Worm (Caenorhabditis elegans) whole organism, L3 larva: ENCODE measurements around the gene acr-3.
A peak's percentile ranks its signal among the peaks of the same experiment; 100 is the strongest.

Experiments
- R02D3.7 ChIP-seq: fragments of 150-350 bp; optimal IDR thresholded peaks from 2 replicates; lab custom pipeline; 2014; ENCODE audit warnings: missing biosample characterization, missing genetic modification characterization
- aly-2 ChIP-seq: fragments of 150-350 bp; optimal IDR thresholded peaks from 2 replicates; lab custom pipeline; 2014; ENCODE audit warnings: missing biosample characterization, missing genetic modification characterization
- ama-1 ChIP-seq: fragments of 150-350 bp; optimal IDR thresholded peaks from 2 replicates; lab custom pipeline; 2018
- ceh-16 ChIP-seq: sonication (generic microtip); optimal IDR thresholded peaks from 2 replicates; lab custom pipeline; 2017; ENCODE audit warnings: missing biosample characterization, missing genetic modification characterization
- ceh-82 ChIP-seq: fragments of 150-350 bp; optimal IDR thresholded peaks from 2 replicates; lab custom pipeline; 2014; ENCODE audit warnings: missing biosample characterization, missing genetic modification characterization
- ceh-9 ChIP-seq: sonication (generic microtip); optimal IDR thresholded peaks from 2 replicates; lab custom pipeline; 2018; ENCODE audit warnings: missing biosample characterization, missing genetic modification characterization
- daf-12 ChIP-seq: fragments of 150-350 bp; optimal IDR thresholded peaks from 2 replicates; lab custom pipeline; 2014; ENCODE audit warnings: missing biosample characterization, missing genetic modification reagents, missing genetic modification characterization
- egl-27 ChIP-seq: sonication (generic microtip); optimal IDR thresholded peaks from 4 replicates; lab custom pipeline; 2017; ENCODE audit warnings: missing biosample characterization, missing genetic modification reagents, missing genetic modification characterization
- egl-5 ChIP-seq: fragments of 150-350 bp; optimal IDR thresholded peaks from 2 replicates; lab custom pipeline; 2017; ENCODE audit warnings: missing biosample characterization, missing genetic modification reagents, missing genetic modification characterization, inconsistent platforms
- elt-1 ChIP-seq: fragments of 150-350 bp; optimal IDR thresholded peaks from 2 replicates; lab custom pipeline; 2014; ENCODE audit warnings: missing biosample characterization, missing genetic modification characterization
- elt-2 ChIP-seq: sonication (generic microtip); optimal IDR thresholded peaks from 2 replicates; lab custom pipeline; 2016; ENCODE audit warnings: missing genetic modification reagents, mild to moderate bottlenecking, missing genetic modification characterization, missing compliant biosample characterization
- elt-3 ChIP-seq, 3 experiments: fragments of 150-350 bp in 1 of 3; sonication (generic microtip) in 2 of 3; optimal IDR thresholded peaks; 2 replicates in 2 of 3; 4 replicates in 1 of 3; lab custom pipeline; 2014 to 2017; ENCODE audit warnings: missing biosample characterization in 3 of 3, missing genetic modification characterization in 3 of 3
- eor-1 ChIP-seq, 2 experiments: fragments of 150-350 bp; optimal IDR thresholded peaks; 2 replicates each; lab custom pipeline; 2014 to 2018; ENCODE audit warnings: missing biosample characterization in 2 of 2, missing genetic modification characterization in 2 of 2
- fkh-10 ChIP-seq: sonication (generic microtip); optimal IDR thresholded peaks from 2 replicates; lab custom pipeline; 2017; ENCODE audit warnings: missing biosample characterization, missing genetic modification reagents, missing genetic modification characterization
- fkh-2 ChIP-seq: fragments of 150-350 bp; optimal IDR thresholded peaks from 2 replicates; lab custom pipeline; 2014; ENCODE audit warnings: missing biosample characterization, missing genetic modification reagents, missing genetic modification characterization
- fos-1 ChIP-seq: fragments of 150-350 bp; optimal IDR thresholded peaks from 2 replicates; lab custom pipeline; 2014; ENCODE audit warnings: missing biosample characterization, missing genetic modification characterization
- hmg-11 ChIP-seq: sonication (generic microtip); optimal IDR thresholded peaks from 2 replicates; lab custom pipeline; 2016; ENCODE audit warnings: missing genetic modification characterization, missing compliant biosample characterization
- jun-1 ChIP-seq: fragments of 150-350 bp; optimal IDR thresholded peaks from 2 replicates; lab custom pipeline; 2014; ENCODE audit warnings: missing biosample characterization, missing genetic modification reagents, missing genetic modification characterization
- lin-15B ChIP-seq: fragments of 150-350 bp; optimal IDR thresholded peaks from 2 replicates; lab custom pipeline; 2014; ENCODE audit warnings: missing biosample characterization, missing genetic modification characterization
- lin-39 ChIP-seq: fragments of 150-350 bp; optimal IDR thresholded peaks from 2 replicates; lab custom pipeline; 2018; ENCODE audit warnings: missing biosample characterization, missing genetic modification reagents, missing genetic modification characterization
- lsy-12 ChIP-seq: sonication (generic microtip); optimal IDR thresholded peaks from 2 replicates; lab custom pipeline; 2016; ENCODE audit warnings: mild to moderate bottlenecking, missing genetic modification characterization, missing compliant biosample characterization
- mdl-1 ChIP-seq: fragments of 150-350 bp; optimal IDR thresholded peaks from 2 replicates; lab custom pipeline; 2014; ENCODE audit warnings: missing biosample characterization, missing genetic modification characterization
- mml-1 ChIP-seq: fragments of 150-350 bp; sonication (generic microtip); optimal IDR thresholded peaks from 3 replicates; lab custom pipeline; 2014; ENCODE audit warnings: missing biosample characterization, missing genetic modification characterization
- nfya-1 ChIP-seq: sonication (generic microtip); optimal IDR thresholded peaks from 2 replicates; lab custom pipeline; 2017; ENCODE audit warnings: missing genetic modification characterization, mild to moderate bottlenecking, missing compliant biosample characterization, antibody characterized with exemption, moderate library complexity; ENCODE audit not compliant: insufficient read depth
- nhr-11 ChIP-seq: fragments of 150-350 bp; optimal IDR thresholded peaks from 2 replicates; lab custom pipeline; 2014; ENCODE audit warnings: missing biosample characterization, missing genetic modification characterization
- nhr-12 ChIP-seq: fragments of 150-350 bp; optimal IDR thresholded peaks from 2 replicates; lab custom pipeline; 2014; ENCODE audit warnings: missing biosample characterization, missing genetic modification characterization
- nhr-23 ChIP-seq: fragments of 150-350 bp; optimal IDR thresholded peaks from 2 replicates; lab custom pipeline; 2014; ENCODE audit warnings: missing biosample characterization, missing genetic modification reagents, missing genetic modification characterization
- nhr-237 ChIP-seq: fragments of 150-350 bp; optimal IDR thresholded peaks from 2 replicates; lab custom pipeline; 2014; ENCODE audit warnings: missing biosample characterization, missing genetic modification characterization
- nhr-25 ChIP-seq: sonication (generic microtip); optimal IDR thresholded peaks from 2 replicates; lab custom pipeline; 2017; ENCODE audit warnings: missing biosample characterization, missing genetic modification characterization
- nhr-28 ChIP-seq: fragments of 150-350 bp; optimal IDR thresholded peaks from 2 replicates; lab custom pipeline; 2014; ENCODE audit warnings: missing biosample characterization, missing genetic modification characterization
- nhr-43 ChIP-seq: sonication (generic microtip); optimal IDR thresholded peaks from 2 replicates; lab custom pipeline; 2016; ENCODE audit warnings: mild to moderate bottlenecking, missing genetic modification characterization, missing compliant biosample characterization; ENCODE audit not compliant: poor library complexity, severe bottlenecking
- nhr-67 ChIP-seq: fragments of 150-350 bp; optimal IDR thresholded peaks from 2 replicates; lab custom pipeline; 2014; ENCODE audit warnings: missing biosample characterization, missing genetic modification characterization
- nhr-76 ChIP-seq: fragments of 150-350 bp; sonication (generic microtip); optimal IDR thresholded peaks from 5 replicates; lab custom pipeline; 2014; ENCODE audit warnings: missing biosample characterization, missing genetic modification characterization
- nhr-77 ChIP-seq: fragments of 150-350 bp; optimal IDR thresholded peaks from 2 replicates; lab custom pipeline; 2014; ENCODE audit warnings: missing biosample characterization, missing genetic modification characterization
- pha-4 ChIP-seq: fragments of 150-350 bp; optimal IDR thresholded peaks from 2 replicates; lab custom pipeline; 2014; ENCODE audit warnings: missing biosample characterization, missing genetic modification reagents, missing genetic modification characterization
- pqm-1 ChIP-seq: fragments of 150-350 bp; optimal IDR thresholded peaks from 2 replicates; lab custom pipeline; 2017; ENCODE audit warnings: missing biosample characterization, missing genetic modification characterization, inconsistent platforms
- sea-2 ChIP-seq: fragments of 150-350 bp; sonication (generic microtip); optimal IDR thresholded peaks from 4 replicates; lab custom pipeline; 2014; ENCODE audit warnings: missing biosample characterization, missing genetic modification reagents, missing genetic modification characterization
- snpc-4 ChIP-seq: fragments of 150-350 bp; optimal IDR thresholded peaks from 2 replicates; lab custom pipeline; 2014; ENCODE audit warnings: missing biosample characterization, missing genetic modification characterization
- tbx-2 ChIP-seq: sonication (generic microtip); optimal IDR thresholded peaks from 2 replicates; lab custom pipeline; 2016; ENCODE audit warnings: mild to moderate bottlenecking, missing genetic modification characterization, missing compliant biosample characterization
- unc-39 ChIP-seq: sonication (generic microtip); optimal IDR thresholded peaks from 4 replicates; lab custom pipeline; 2017; ENCODE audit warnings: missing biosample characterization, missing genetic modification characterization
- unc-62 ChIP-seq: fragments of 150-350 bp; sonication (generic microtip); optimal IDR thresholded peaks from 4 replicates; lab custom pipeline; 2014; ENCODE audit warnings: missing biosample characterization, missing genetic modification reagents, missing genetic modification characterization
- zag-1 ChIP-seq: fragments of 150-350 bp; optimal IDR thresholded peaks from 2 replicates; lab custom pipeline; 2014; ENCODE audit warnings: missing biosample characterization, missing genetic modification characterization
- ztf-11 ChIP-seq: fragments of 150-350 bp; optimal IDR thresholded peaks from 2 replicates; lab custom pipeline; 2014; ENCODE audit warnings: missing biosample characterization, missing genetic modification characterization
- ztf-4 ChIP-seq: fragments of 150-350 bp; optimal IDR thresholded peaks from 2 replicates; lab custom pipeline; 2014; ENCODE audit warnings: missing biosample characterization, missing genetic modification characterization

The acr-3 gene

ce11 chrX:6744537-6744936 lies 35.2 kb downstream of the acr-3 start:
- no peak for TF ChIP-seq nhr-77 (tag; lab: Kevin White, UChicago)
- TF ChIP-seq daf-12 (tag; lab: Kevin White, UChicago): no peak
- no peak for TF ChIP-seq nhr-28 (tag; lab: Kevin White, UChicago)
- peak; percentile 65 for TF ChIP-seq nhr-23 (tag; lab: Kevin White, UChicago)
- TF ChIP-seq elt-2 (tag; lab: Kevin White, UChicago): peak; percentile 96
- TF ChIP-seq lin-39: no peak
- TF ChIP-seq mml-1 (tag; lab: Kevin White, UChicago): no peak
- no peak for TF ChIP-seq egl-5 (tag; lab: Kevin White, UChicago)
- peak; percentile 76 for TF ChIP-seq nhr-43 (tag; lab: Kevin White, UChicago)
- TF ChIP-seq unc-62 (GFP tag; lab: Kevin White, UChicago): no peak
- TF ChIP-seq pha-4 (tag; lab: Kevin White, UChicago): peak; percentile 12
- no peak for TF ChIP-seq nhr-67
- no peak for TF ChIP-seq ztf-4 (tag; lab: Kevin White, UChicago)
- TF ChIP-seq nfya-1: no peak
- peak; percentile 37 for TF ChIP-seq ama-1
- no peak for TF ChIP-seq hmg-11 (tag; lab: Kevin White, UChicago)
- TF ChIP-seq ceh-16 (tag; lab: Kevin White, UChicago): no peak
- no peak for TF ChIP-seq fkh-2 (tag; lab: Kevin White, UChicago)
- TF ChIP-seq snpc-4 (tag; lab: Kevin White, UChicago): no peak
- TF ChIP-seq zag-1 (tag; lab: Kevin White, UChicago): no peak
- no peak for TF ChIP-seq nhr-237 (tag; lab: Kevin White, UChicago)
- TF ChIP-seq lsy-12 (tag; lab: Kevin White, UChicago): no peak
- TF ChIP-seq fos-1: peak; percentile 31
- no peak for TF ChIP-seq nhr-11 (tag; lab: Kevin White, UChicago)
- no peak for TF ChIP-seq lin-15B (tag; lab: Kevin White, UChicago)
- no peak for TF ChIP-seq ceh-9 (tag; lab: Kevin White, UChicago)
- TF ChIP-seq jun-1: peak; percentile 78
- TF ChIP-seq mdl-1 (tag; lab: Kevin White, UChicago): peak; percentile 72
- no peak for TF ChIP-seq unc-39 (tag; lab: Kevin White, UChicago)
- TF ChIP-seq tbx-2 (tag; lab: Kevin White, UChicago): no peak
- TF ChIP-seq fkh-10 (GFP tag; lab: Kevin White, UChicago): no peak
- TF ChIP-seq elt-3 (tag; optimal IDR thresholded peaks at IDR 0.05; lab: Kevin White, UChicago): peak in 1 of 3 experiments; percentile 83
- TF ChIP-seq elt-1: no peak
- TF ChIP-seq ztf-11 (tag; lab: Kevin White, UChicago): no peak
- TF ChIP-seq pqm-1 (tag; lab: Kevin White, UChicago): peak; percentile 83
- TF ChIP-seq ceh-82 (tag; lab: Kevin White, UChicago): no peak
- TF ChIP-seq nhr-12 (tag; lab: Kevin White, UChicago): no peak
- TF ChIP-seq eor-1 (tag; optimal IDR thresholded peaks at IDR 0.05; lab: Kevin White, UChicago): no peak
- TF ChIP-seq egl-27 (tag; lab: Kevin White, UChicago): no peak
- TF ChIP-seq R02D3.7 (tag; lab: Kevin White, UChicago): no peak
- no peak for TF ChIP-seq aly-2 (tag; lab: Kevin White, UChicago)
- TF ChIP-seq nhr-25 (tag; lab: Kevin White, UChicago): no peak
- no peak for TF ChIP-seq nhr-76 (tag; lab: Kevin White, UChicago)
- TF ChIP-seq sea-2 (GFP tag; lab: Kevin White, UChicago): no peak
- TF ChIP-seq, all 47 proteins: peak for 10

- TF ChIP-seq mdl-1 (tag; lab: Kevin White, UChicago): peak; percentile 36
- TF ChIP-seq hmg-11 (tag; lab: Kevin White, UChicago): peak; percentile 15
- peak; percentile 66 for TF ChIP-seq lin-39
- peak; percentile 85 for TF ChIP-seq fkh-10 (GFP tag; lab: Kevin White, UChicago)
- TF ChIP-seq ama-1: no peak
- no peak for TF ChIP-seq nhr-67
- peak; percentile 9 for TF ChIP-seq nfya-1
- TF ChIP-seq nhr-237 (tag; lab: Kevin White, UChicago): no peak
- TF ChIP-seq unc-62 (GFP tag; lab: Kevin White, UChicago): peak; percentile 60
- TF ChIP-seq mml-1 (tag; lab: Kevin White, UChicago): no peak
- TF ChIP-seq, all 47 proteins: peak for 6
Observed at ce11 chrX:6744978-6745377, 35.6 kb downstream of the acr-3 start.
